Fruit fly (Drosophila melanogaster) whole organism: ENCODE results near the gene CG4502.

Experiments used
- CG8478 ChIP-seq: fragments of >200 bp; optimal IDR thresholded peaks from 2 replicates; lab custom pipeline; 2018; ENCODE audit warnings: inconsistent platforms
- Dll ChIP-seq: fragments of >200 bp; optimal IDR thresholded peaks from 2 replicates; lab custom pipeline; 2017
- EcR ChIP-seq, 2 experiments: fragments of >200 bp; optimal IDR thresholded peaks; 2 replicates each; lab custom pipeline; 2017; ENCODE audit warnings: missing biosample characterization in 2 of 2, missing genetic modification characterization in 2 of 2, missing genetic modification reagents in 2 of 2
- pan ChIP-seq: fragments of >200 bp; optimal IDR thresholded peaks from 2 replicates; lab custom pipeline; 2017
- psq ChIP-seq: fragments of >200 bp; optimal IDR thresholded peaks from 2 replicates; lab custom pipeline; 2017
- usp ChIP-seq: fragments of >200 bp; optimal IDR thresholded peaks from 2 replicates; lab custom pipeline; 2017; ENCODE audit warnings: missing biosample characterization, missing genetic modification characterization, mixed read lengths

dm6 chr2L:7157456-7157855, 46.6 kb downstream of the CG4502 start, which contains the start of gene Pvf3:
- TF ChIP-seq EcR (GFP tag; optimal IDR thresholded peaks at IDR 0.05; lab: Kevin White, UChicago) (no peak), CG8478 (no peak), psq (lab: Kevin White, UChicago) (no peak), Dll (lab: Kevin White, UChicago) (no peak), pan (lab: Kevin White, UChicago) (no peak), usp (GFP tag; lab: Kevin White, UChicago) (no peak)
